Worm (Caenorhabditis elegans) whole organism, mixed stage, embryonic: ENCODE measurements around the gene R193.2.

Experiments
- bed-3 ChIP-seq: fragments of 200-800 bp; sonication (Bioruptor generic); optimal IDR thresholded peaks from 3 replicates; lab custom pipeline; 2018; ENCODE audit warnings: mild to moderate bottlenecking, missing genetic modification characterization, moderate library complexity, missing compliant biosample characterization
- blmp-1 ChIP-seq: fragments of 150-350 bp; optimal IDR thresholded peaks from 2 replicates; lab custom pipeline; 2014; ENCODE audit warnings: missing biosample characterization, missing genetic modification characterization
- ceh-83 ChIP-seq: fragments of 200-800 bp; sonication (Bioruptor generic); optimal IDR thresholded peaks from 2 replicates; lab custom pipeline; 2018; ENCODE audit warnings: mild to moderate bottlenecking, missing genetic modification characterization, missing compliant biosample characterization
- ces-1 ChIP-seq: fragments of 150-350 bp; optimal IDR thresholded peaks from 2 replicates; lab custom pipeline; 2014; ENCODE audit warnings: missing biosample characterization, missing genetic modification reagents, missing genetic modification characterization
- cnd-1 ChIP-seq: fragments of 200-800 bp; sonication (Bioruptor generic); optimal IDR thresholded peaks from 2 replicates; lab custom pipeline; 2018; ENCODE audit warnings: mild to moderate bottlenecking, missing genetic modification characterization, missing compliant biosample characterization
- drap-1 ChIP-seq: fragments of 200-800 bp; sonication (Bioruptor generic); optimal IDR thresholded peaks from 3 replicates; lab custom pipeline; 2018; ENCODE audit warnings: mild to moderate bottlenecking, missing genetic modification characterization, missing compliant biosample characterization
- elt-1 ChIP-seq: sonication (generic microtip); optimal IDR thresholded peaks from 2 replicates; lab custom pipeline; 2017; ENCODE audit warnings: missing genetic modification characterization, mild to moderate bottlenecking, missing compliant biosample characterization, antibody characterized with exemption, moderate library complexity, borderline replicate concordance; ENCODE audit not compliant: insufficient read depth
- elt-3 ChIP-seq: fragments of 150-350 bp; optimal IDR thresholded peaks from 2 replicates; lab custom pipeline; 2014; ENCODE audit warnings: missing biosample characterization, missing genetic modification characterization
- flh-1 ChIP-seq: fragments of 200-800 bp; sonication (Bioruptor generic); optimal IDR thresholded peaks from 2 replicates; lab custom pipeline; 2018; ENCODE audit warnings: mild to moderate bottlenecking, missing genetic modification characterization, moderate library complexity, missing compliant biosample characterization
- ham-2 ChIP-seq: fragments of 200-800 bp; sonication (Bioruptor generic); optimal IDR thresholded peaks from 2 replicates; lab custom pipeline; 2018; ENCODE audit warnings: mild to moderate bottlenecking, missing genetic modification characterization, missing compliant biosample characterization
- hlh-1 ChIP-seq: fragments of 150-350 bp; optimal IDR thresholded peaks from 2 replicates; lab custom pipeline; 2014; ENCODE audit warnings: missing biosample characterization, missing genetic modification reagents, missing genetic modification characterization
- lin-13 ChIP-seq: fragments of 150-350 bp; optimal IDR thresholded peaks from 2 replicates; lab custom pipeline; 2014; ENCODE audit warnings: missing biosample characterization, missing genetic modification characterization
- lin-32 ChIP-seq: fragments of 200-800 bp; sonication (Bioruptor generic); optimal IDR thresholded peaks from 2 replicates; lab custom pipeline; 2018; ENCODE audit warnings: mild to moderate bottlenecking, missing genetic modification characterization, missing compliant biosample characterization
- lsy-2 ChIP-seq: fragments of 150-350 bp; optimal IDR thresholded peaks from 2 replicates; lab custom pipeline; 2014; ENCODE audit warnings: missing biosample characterization, missing genetic modification characterization
- mab-5 ChIP-seq: fragments of 150-350 bp; optimal IDR thresholded peaks from 2 replicates; lab custom pipeline; 2014; ENCODE audit warnings: missing biosample characterization, missing genetic modification characterization
- mep-1 ChIP-seq: fragments of 150-350 bp; optimal IDR thresholded peaks from 2 replicates; lab custom pipeline; 2017; ENCODE audit warnings: missing biosample characterization, missing genetic modification reagents, missing genetic modification characterization, inconsistent platforms
- mls-2 ChIP-seq: sonication (generic microtip); optimal IDR thresholded peaks from 2 replicates; lab custom pipeline; 2016; ENCODE audit warnings: mild to moderate bottlenecking, missing genetic modification characterization, moderate library complexity, missing compliant biosample characterization
- nhr-12 ChIP-seq: fragments of 150-350 bp; optimal IDR thresholded peaks from 2 replicates; lab custom pipeline; 2014; ENCODE audit warnings: missing biosample characterization, missing genetic modification characterization
- nhr-2 ChIP-seq: fragments of 150-350 bp; optimal IDR thresholded peaks from 2 replicates; lab custom pipeline; 2014; ENCODE audit warnings: missing biosample characterization, missing genetic modification characterization
- nhr-237 ChIP-seq: fragments of 150-350 bp; optimal IDR thresholded peaks from 2 replicates; lab custom pipeline; 2014; ENCODE audit warnings: missing biosample characterization, missing genetic modification characterization
- nhr-28 ChIP-seq: fragments of 150-350 bp; optimal IDR thresholded peaks from 2 replicates; lab custom pipeline; 2014; ENCODE audit warnings: missing biosample characterization, missing genetic modification characterization
- nhr-76 ChIP-seq: sonication (generic microtip); optimal IDR thresholded peaks from 2 replicates; lab custom pipeline; 2017; ENCODE audit warnings: missing biosample characterization, missing genetic modification characterization
- pha-4 ChIP-seq: fragments of 150-350 bp; optimal IDR thresholded peaks from 2 replicates; lab custom pipeline; 2018; ENCODE audit warnings: missing biosample characterization, missing genetic modification reagents, missing genetic modification characterization
- sem-2 ChIP-seq: fragments of 200-800 bp; sonication (Bioruptor generic); optimal IDR thresholded peaks from 2 replicates; lab custom pipeline; 2018; ENCODE audit warnings: mild to moderate bottlenecking, missing genetic modification characterization, missing compliant biosample characterization
- snpc-4 ChIP-seq: fragments of 150-350 bp; optimal IDR thresholded peaks from 2 replicates; lab custom pipeline; 2014; ENCODE audit warnings: missing biosample characterization, missing genetic modification characterization
- sptf-1 ChIP-seq: sonication (generic microtip); optimal IDR thresholded peaks from 2 replicates; lab custom pipeline; 2017; ENCODE audit warnings: mild to moderate bottlenecking, missing genetic modification characterization, moderate library complexity, missing compliant biosample characterization
- tbx-8 ChIP-seq: fragments of 200-800 bp; sonication (Bioruptor generic); optimal IDR thresholded peaks from 2 replicates; lab custom pipeline; 2018; ENCODE audit warnings: mild to moderate bottlenecking, missing genetic modification characterization, moderate library complexity, missing compliant biosample characterization
- unc-120 ChIP-seq: sonication (generic microtip); optimal IDR thresholded peaks from 2 replicates; lab custom pipeline; 2017; ENCODE audit warnings: missing genetic modification characterization, missing compliant biosample characterization; ENCODE audit not compliant: poor library complexity, severe bottlenecking
- unc-62 ChIP-seq: fragments of 150-350 bp; optimal IDR thresholded peaks from 2 replicates; lab custom pipeline; 2014; ENCODE audit warnings: missing biosample characterization, missing genetic modification reagents, missing genetic modification characterization
- ztf-11 ChIP-seq: fragments of 150-350 bp; optimal IDR thresholded peaks from 2 replicates; lab custom pipeline; 2014; ENCODE audit warnings: missing biosample characterization, missing genetic modification characterization

Gene R193.2

ce11 chrX:1089676-1090075, 58.7 kb downstream of the R193.2 start:
- no peak for TF ChIP-seq nhr-28 (tag; lab: Kevin White, UChicago)
- no peak for TF ChIP-seq unc-62 (GFP tag; lab: Kevin White, UChicago)
- no peak for TF ChIP-seq pha-4 (tag; lab: Kevin White, UChicago)
- no peak for TF ChIP-seq bed-3 (GFP tag; lab: Kevin White, UChicago)
- TF ChIP-seq snpc-4 (tag; lab: Kevin White, UChicago) = no peak
- TF ChIP-seq tbx-8 = no peak
- no peak for TF ChIP-seq sem-2 (GFP tag; lab: Kevin White, UChicago)
- no peak for TF ChIP-seq mep-1 (tag; lab: Kevin White, UChicago)
- TF ChIP-seq nhr-12 (tag; lab: Kevin White, UChicago) = no peak

- TF ChIP-seq lsy-2 (tag; lab: Kevin White, UChicago) (no peak), nhr-237 (tag; lab: Kevin White, UChicago) (no peak), ham-2 (GFP tag; lab: Kevin White, UChicago) (no peak), unc-62 (GFP tag; lab: Kevin White, UChicago) (no peak), ceh-83 (GFP tag; lab: Kevin White, UChicago) (no peak), ces-1 (GFP tag; lab: Kevin White, UChicago) (no peak), sptf-1 (tag; lab: Kevin White, UChicago) (no peak), drap-1 (GFP tag; lab: Kevin White, UChicago) (no peak), bed-3 (GFP tag; lab: Kevin White, UChicago) (no peak), lin-32 (GFP tag; lab: Kevin White, UChicago) (no peak), elt-1 (tag; lab: Kevin White, UChicago) (no peak), snpc-4 (tag; lab: Kevin White, UChicago) (no peak), unc-120 (no peak), ztf-11 (no peak), nhr-28 (tag; lab: Kevin White, UChicago) (no peak), hlh-1 (tag; lab: Kevin White, UChicago) (no peak), mep-1 (tag; lab: Kevin White, UChicago) (no peak), sem-2 (GFP tag; lab: Kevin White, UChicago) (no peak), nhr-2 (tag; lab: Kevin White, UChicago) (no peak), flh-1 (no peak)
Measured at ce11 chrX:1089133-1089532, 59.3 kb downstream of the R193.2 start.

DNA sequence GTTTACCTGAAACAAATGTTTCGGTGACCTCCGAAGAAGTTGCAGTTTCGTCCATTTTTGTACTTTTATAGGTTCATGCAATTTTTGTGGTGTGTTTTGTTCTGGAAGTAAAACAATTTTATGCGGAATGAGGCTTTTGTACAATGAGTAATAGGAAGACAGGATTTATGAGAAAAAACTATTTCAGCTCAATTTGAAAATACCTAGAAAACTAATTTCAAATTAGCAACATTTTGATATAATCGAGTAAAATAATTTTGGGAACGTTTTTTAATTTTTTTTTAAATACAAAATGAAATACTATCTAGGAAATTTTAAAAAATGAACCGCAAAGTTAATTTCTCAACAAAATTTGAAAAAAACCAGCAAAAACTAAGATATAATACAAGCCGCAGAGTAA, 60.3 kb downstream of the R193.2 start, which contains the start of gene rei-2:
Gene rei-2, minus strand, starts transcription at position 101 of the 400 bp plus-strand sequence.
- TF ChIP-seq nhr-12 (tag; lab: Kevin White, UChicago) (no peak), lsy-2 (tag; lab: Kevin White, UChicago) (no peak), drap-1 (GFP tag; lab: Kevin White, UChicago) (no peak), nhr-28 (tag; lab: Kevin White, UChicago) (no peak), snpc-4 (tag; lab: Kevin White, UChicago) (no peak), ztf-11 (no peak), mab-5 (tag; lab: Kevin White, UChicago) (no peak)

ce11 chrX:1086406-1086897, 61.9 kb downstream of the R193.2 start:
- no peak for TF ChIP-seq snpc-4 (tag; lab: Kevin White, UChicago)
- TF ChIP-seq tbx-8 = no peak
- TF ChIP-seq drap-1 (GFP tag; lab: Kevin White, UChicago) = no peak
- no peak for TF ChIP-seq lin-32 (GFP tag; lab: Kevin White, UChicago)

DNA sequence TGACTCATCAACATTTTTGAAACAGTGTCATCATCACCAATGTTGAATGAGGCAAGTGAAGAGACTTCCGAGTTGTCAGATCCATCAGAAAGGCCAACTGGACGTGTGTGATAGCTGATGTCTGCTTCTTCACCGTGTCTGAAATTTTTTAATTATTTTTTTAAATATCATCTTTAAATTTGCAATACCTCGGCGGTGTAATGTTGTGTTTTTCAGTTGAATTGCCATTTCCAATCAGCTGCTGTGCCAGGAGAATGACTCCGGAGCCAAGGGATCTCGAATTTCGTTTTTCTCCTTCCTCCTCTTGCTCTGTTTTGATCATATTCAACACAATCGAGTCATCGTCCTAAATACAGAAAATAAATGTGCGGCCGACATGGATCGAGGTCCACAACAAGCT, 63.4 kb downstream of the R193.2 start:
- no peak for TF ChIP-seq elt-3 (tag; lab: Kevin White, UChicago)
- TF ChIP-seq ces-1 (GFP tag; lab: Kevin White, UChicago) = no peak
- no peak for TF ChIP-seq cnd-1 (tag; lab: Kevin White, UChicago)
- no peak for TF ChIP-seq mls-2 (tag; lab: Kevin White, UChicago)
- TF ChIP-seq mep-1 (tag; lab: Kevin White, UChicago) = no peak
- no peak for TF ChIP-seq sptf-1 (tag; lab: Kevin White, UChicago)
- TF ChIP-seq nhr-237 (tag; lab: Kevin White, UChicago) = no peak
- no peak for TF ChIP-seq nhr-12 (tag; lab: Kevin White, UChicago)
- TF ChIP-seq lsy-2 (tag; lab: Kevin White, UChicago) = no peak
- TF ChIP-seq lin-13 = no peak
- no peak for TF ChIP-seq tbx-8
- TF ChIP-seq mab-5 (tag; lab: Kevin White, UChicago) = no peak
- no peak for TF ChIP-seq blmp-1 (tag; lab: Kevin White, UChicago)
- no peak for TF ChIP-seq elt-1 (tag; lab: Kevin White, UChicago)
- TF ChIP-seq nhr-76 (tag; lab: Kevin White, UChicago) = no peak
- no peak for TF ChIP-seq nhr-28 (tag; lab: Kevin White, UChicago)
- no peak for TF ChIP-seq drap-1 (GFP tag; lab: Kevin White, UChicago)
- TF ChIP-seq snpc-4 (tag; lab: Kevin White, UChicago) = no peak
- TF ChIP-seq bed-3 (GFP tag; lab: Kevin White, UChicago) = no peak
- TF ChIP-seq unc-62 (GFP tag; lab: Kevin White, UChicago) = no peak
